Worm (Caenorhabditis elegans) whole organism, early embryonic: ENCODE measurements around the gene ZK1236.9.

Source experiments
- aly-1 ChIP-seq: sonication (generic microtip); optimal IDR thresholded peaks from 2 replicates; lab custom pipeline; 2016; ENCODE audit warnings: missing genetic modification characterization, missing compliant biosample characterization
- ama-1 ChIP-seq: fragments of 150-350 bp; optimal IDR thresholded peaks from 2 replicates; lab custom pipeline; 2014
- ets-7 ChIP-seq: sonication (generic microtip); optimal IDR thresholded peaks from 2 replicates; lab custom pipeline; 2016; ENCODE audit warnings: missing genotype, missing genetic modification characterization, missing compliant biosample characterization
- hnd-1 ChIP-seq: sonication (generic microtip); optimal IDR thresholded peaks from 2 replicates; lab custom pipeline; 2016; ENCODE audit warnings: missing genetic modification characterization, missing compliant biosample characterization
- sea-1 ChIP-seq: fragments of 200-800 bp; sonication (Bioruptor generic); conservative IDR thresholded peaks from 2 replicates; pipeline ENCODE4 v1.3.6; 2022; ENCODE audit warnings: missing genetic modification characterization, missing compliant biosample characterization
- tbx-37 ChIP-seq: fragments of 200-800 bp; sonication (Bioruptor generic); conservative IDR thresholded peaks from 2 replicates; pipeline ENCODE4 v1.3.6; 2022; ENCODE audit warnings: missing genetic modification reagents, missing genetic modification characterization, missing compliant biosample characterization
- tra-4 ChIP-seq: sonication (generic microtip); optimal IDR thresholded peaks from 2 replicates; lab custom pipeline; 2017; ENCODE audit warnings: missing genetic modification characterization, missing compliant biosample characterization

DNA sequence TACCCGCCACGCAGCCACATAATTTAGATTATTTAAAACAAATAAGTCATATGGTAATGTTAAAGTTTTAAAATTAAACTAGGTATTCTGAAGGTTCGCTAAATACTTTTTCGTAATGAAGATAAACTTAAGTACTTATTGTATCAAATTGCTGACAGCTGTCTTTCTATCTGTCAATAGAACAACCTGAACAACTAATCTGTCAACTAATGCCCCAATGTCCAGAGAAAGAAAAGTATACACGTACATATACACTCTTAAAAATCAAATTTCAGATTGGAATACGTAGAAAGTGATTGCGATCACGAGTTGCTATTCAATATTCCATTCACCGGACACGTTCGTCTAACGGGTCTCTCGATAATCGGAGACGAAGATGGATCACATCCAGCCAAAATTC is 24.2 kb downstream of the ZK1236.9 start:
- TF ChIP-seq ets-7 (tag; lab: Kevin White, UChicago) (no peak), tbx-37 (no peak), ama-1 (lab: Kevin White, UChicago) (no peak), hnd-1 (tag; lab: Kevin White, UChicago) (no peak), sea-1 (GFP tag; lab: Robert Waterston, UW) (no peak), tra-4 (tag; lab: Kevin White, UChicago) (no peak), aly-1 (tag; lab: Kevin White, UChicago) (no peak)
